Worm (Caenorhabditis elegans) whole organism, early embryonic: Measurements from ENCODE around the gene Y40A1A.3.
A peak's percentile ranks its signal among the peaks of the same experiment; 100 is the strongest.
"Not testable (repeated sequence)": the region's sequence is repeated elsewhere in the genome, so short reads cannot be mapped to it uniquely, and the experiment has no call there.

Experiments used
- B0310.2 ChIP-seq: sonication (generic microtip); optimal IDR thresholded peaks from 2 replicates; lab custom pipeline; 2016; ENCODE audit warnings: mild to moderate bottlenecking, missing genetic modification characterization, missing compliant biosample characterization
- F13C5.2 ChIP-seq: sonication (generic microtip); optimal IDR thresholded peaks from 2 replicates; lab custom pipeline; 2017; ENCODE audit warnings: mild to moderate bottlenecking, missing genetic modification characterization, inconsistent platforms, missing compliant biosample characterization
- aly-1 ChIP-seq: sonication (generic microtip); optimal IDR thresholded peaks from 2 replicates; lab custom pipeline; 2016; ENCODE audit warnings: missing genetic modification characterization, missing compliant biosample characterization
- ama-1 ChIP-seq: fragments of 150-350 bp; optimal IDR thresholded peaks from 2 replicates; lab custom pipeline; 2014
- ceh-13 ChIP-seq: fragments of 200-800 bp; sonication (Bioruptor generic); optimal IDR thresholded peaks from 2 replicates; lab custom pipeline; 2018; ENCODE audit warnings: mild to moderate bottlenecking, missing genetic modification characterization, missing compliant biosample characterization
- ceh-36 ChIP-seq: sonication (generic microtip); optimal IDR thresholded peaks from 2 replicates; lab custom pipeline; 2016; ENCODE audit warnings: missing genetic modification characterization, inconsistent platforms, missing compliant biosample characterization
- ets-7 ChIP-seq: sonication (generic microtip); optimal IDR thresholded peaks from 2 replicates; lab custom pipeline; 2016; ENCODE audit warnings: missing genotype, missing genetic modification characterization, missing compliant biosample characterization
- flt-1 ChIP-seq: fragments of 200-800 bp; sonication (Bioruptor generic); IDR thresholded peaks from 2 replicates; pipeline ENCODE4 v1.3.6; 2022; ENCODE audit warnings: missing genetic modification characterization, missing compliant biosample characterization
- hmbx-1 ChIP-seq: sonication (generic microtip); optimal IDR thresholded peaks from 2 replicates; lab custom pipeline; 2016; ENCODE audit warnings: mild to moderate bottlenecking, missing genetic modification characterization, missing compliant biosample characterization
- hmg-4 ChIP-seq: fragments of 200-800 bp; sonication (Bioruptor generic); optimal IDR thresholded peaks from 2 replicates; lab custom pipeline; 2018; ENCODE audit warnings: mild to moderate bottlenecking, missing genetic modification characterization, missing compliant biosample characterization
- hnd-1 ChIP-seq: sonication (generic microtip); optimal IDR thresholded peaks from 2 replicates; lab custom pipeline; 2016; ENCODE audit warnings: missing genetic modification characterization, missing compliant biosample characterization
- pes-1 ChIP-seq: fragments of 200-800 bp; sonication (Bioruptor generic); IDR thresholded peaks from 2 replicates; pipeline ENCODE4 v1.3.6; 2022; ENCODE audit warnings: missing genetic modification reagents, missing genetic modification characterization, missing compliant biosample characterization
- scrt-1 ChIP-seq: fragments of 200-800 bp; sonication (Bioruptor generic); IDR thresholded peaks from 2 replicates; pipeline ENCODE4 v1.3.6; 2022; ENCODE audit warnings: missing genetic modification characterization, missing compliant biosample characterization
- sea-1 ChIP-seq: fragments of 200-800 bp; sonication (Bioruptor generic); conservative IDR thresholded peaks from 2 replicates; pipeline ENCODE4 v1.3.6; 2022; ENCODE audit warnings: missing genetic modification characterization, missing compliant biosample characterization
- tbx-11 ChIP-seq: fragments of 200-800 bp; sonication (Bioruptor generic); IDR thresholded peaks from 2 replicates; pipeline ENCODE4 v1.3.6; 2022; ENCODE audit warnings: missing genetic modification characterization, missing compliant biosample characterization
- tbx-37 ChIP-seq: fragments of 200-800 bp; sonication (Bioruptor generic); conservative IDR thresholded peaks from 2 replicates; pipeline ENCODE4 v1.3.6; 2022; ENCODE audit warnings: missing genetic modification reagents, missing genetic modification characterization, missing compliant biosample characterization
- tra-4 ChIP-seq: sonication (generic microtip); optimal IDR thresholded peaks from 2 replicates; lab custom pipeline; 2017; ENCODE audit warnings: missing genetic modification characterization, missing compliant biosample characterization

Gene Y40A1A.3

DNA sequence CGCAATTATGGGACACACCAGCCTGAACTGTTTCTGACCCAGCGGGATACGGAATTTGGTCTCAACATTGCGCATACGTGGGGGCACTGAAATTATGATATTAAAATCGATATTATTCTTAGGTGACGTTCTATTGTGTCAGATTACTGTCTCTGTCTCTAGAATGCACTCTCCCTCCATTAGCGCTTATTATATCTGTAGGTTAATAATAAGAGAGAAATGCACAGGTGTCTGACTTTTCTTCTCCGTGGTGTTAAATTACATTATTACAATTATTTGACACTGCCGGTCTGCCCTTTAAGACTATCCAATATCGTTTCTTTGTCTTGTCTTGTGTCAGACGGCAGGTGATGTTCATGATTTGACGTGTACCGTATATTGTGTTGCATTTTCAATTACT is 44.8 kb upstream of the Y40A1A.3 start:
- TF ChIP-seq B0310.2 (tag; lab: Kevin White, UChicago) (no peak), tbx-11 (GFP tag; lab: Robert Waterston, UW) (peak; percentile 35; the same call in 1 of the 2 replicates)

DNA sequence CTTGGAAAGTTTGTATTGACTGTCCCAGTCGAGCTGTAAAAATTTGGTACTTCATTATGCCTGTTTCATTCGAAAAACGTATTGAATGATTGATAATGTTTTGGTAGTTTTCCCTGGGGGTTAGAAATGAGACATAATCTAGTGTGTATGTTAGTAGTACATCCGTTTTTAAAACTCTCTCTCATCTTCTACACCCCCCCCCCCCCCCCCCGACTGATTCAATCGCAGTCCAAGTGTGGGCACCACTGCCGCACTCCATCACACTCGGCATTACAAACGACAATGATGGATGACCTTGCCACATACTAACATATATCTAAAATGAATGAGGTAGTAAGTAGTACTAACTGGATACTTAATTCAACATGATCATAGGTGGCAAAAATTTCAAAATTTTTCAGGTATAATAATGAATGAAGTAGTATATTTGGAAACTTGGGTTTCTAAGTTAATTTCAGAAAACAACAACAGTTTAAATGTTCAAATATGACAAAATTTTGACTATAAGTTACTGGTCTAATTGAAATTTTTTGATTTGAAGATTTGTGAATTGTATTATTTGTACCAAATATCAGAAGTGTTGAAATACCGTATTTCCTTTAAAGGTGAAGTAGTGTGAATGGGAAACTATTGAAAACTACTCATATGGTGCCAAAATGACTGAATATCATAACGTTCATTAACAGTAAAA is 43.8 kb upstream of the Y40A1A.3 start:
- TF ChIP-seq ets-7 (no peak), scrt-1 (GFP tag; lab: Robert Waterston, UW) (no peak), pes-1 (0 out of 2 replicates have a peak, but pooled peaks have one; percentile 9), tbx-11 (GFP tag; lab: Robert Waterston, UW) (no peak), tbx-37 (GFP tag; lab: Robert Waterston, UW) (no peak), F13C5.2 (no peak), hnd-1 (no peak), aly-1 (no peak), hmg-4 (GFP tag; lab: Kevin White, UChicago) (peak; percentile 24)

DNA sequence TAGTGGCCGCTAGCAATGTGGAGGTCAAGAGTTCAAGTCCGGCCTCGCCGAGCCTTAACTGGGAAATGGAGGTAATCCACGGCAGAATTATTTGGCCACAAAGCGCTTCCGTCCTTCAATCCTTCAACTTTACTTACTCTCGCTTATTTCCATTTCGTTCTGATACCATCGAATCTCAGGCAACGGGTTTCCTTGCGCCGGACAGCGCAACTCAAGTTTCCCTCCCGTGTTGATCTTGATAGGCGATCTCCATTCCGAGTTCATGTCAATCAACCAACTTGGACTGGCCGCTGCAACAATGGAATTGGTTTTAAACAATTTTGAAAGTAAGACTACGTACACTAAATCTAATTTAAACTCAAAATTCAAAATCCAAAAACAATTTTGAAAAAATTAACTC is 43.0 kb upstream of the Y40A1A.3 start:
- TF ChIP-seq flt-1 (GFP tag; lab: Robert Waterston, UW) (no peak), pes-1 (peak; percentile 32; the same call in 1 of the 2 replicates), hnd-1 (no peak), scrt-1 (GFP tag; lab: Robert Waterston, UW) (no peak), tra-4 (no peak), ama-1 (no peak)

DNA sequence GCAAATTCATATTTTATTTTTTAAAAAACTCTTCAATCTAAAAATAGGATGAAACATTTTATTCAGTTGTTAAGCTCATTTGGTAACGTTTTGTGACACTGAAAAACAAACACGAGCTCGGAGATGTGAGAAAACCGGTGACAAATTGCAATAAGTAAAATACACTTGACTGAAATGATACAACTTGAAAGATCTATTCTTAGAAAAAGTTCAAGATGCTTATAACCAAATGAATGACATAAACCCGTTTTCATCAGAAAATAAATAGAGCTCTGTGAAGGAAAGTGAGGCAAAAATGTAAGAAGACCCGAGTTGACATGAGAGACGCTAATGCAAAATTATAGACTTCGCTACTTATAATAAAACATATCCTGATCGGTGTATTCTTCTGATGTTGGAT is 41.5 kb upstream of the Y40A1A.3 start, which contains the start of gene smex-2:
smex-2 (minus strand) TSS at position 101 of the 400 bp plus-strand sequence.
- no peak for TF ChIP-seq F13C5.2
- no peak for TF ChIP-seq hnd-1

DNA sequence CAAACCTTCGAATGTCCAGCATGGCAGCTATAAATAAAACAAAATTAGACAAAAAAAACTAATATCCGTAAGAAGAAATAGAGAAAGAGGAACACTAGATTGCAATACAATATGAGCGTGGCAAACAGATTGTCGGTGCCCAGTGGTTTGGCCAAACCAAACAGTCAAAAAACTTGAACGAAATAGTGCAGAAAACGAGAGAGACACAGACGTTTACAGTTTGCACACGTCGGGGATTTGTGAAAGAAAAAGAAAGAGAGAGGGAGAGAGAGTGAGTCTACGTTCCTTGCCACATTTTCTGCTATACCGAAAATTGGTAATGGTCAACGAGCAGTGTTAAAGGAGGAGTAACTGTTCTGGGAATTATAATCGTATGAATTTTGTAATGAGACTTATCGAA is 37.3 kb upstream of the Y40A1A.3 start, which contains the start of gene ergi-1:
ergi-1 (minus strand) TSS at position 101 of the 400 bp plus-strand sequence.
- TF ChIP-seq aly-1: no peak
- TF ChIP-seq F13C5.2: no peak
- no peak for TF ChIP-seq ama-1
- no peak for TF ChIP-seq B0310.2 (tag; lab: Kevin White, UChicago)
- no peak for TF ChIP-seq pes-1
- no peak for TF ChIP-seq ets-7
- no peak for TF ChIP-seq hmbx-1 (tag; lab: Kevin White, UChicago)
- TF ChIP-seq hmg-4 (GFP tag; lab: Kevin White, UChicago): no peak
- TF ChIP-seq ceh-13 (GFP tag; lab: Kevin White, UChicago): no peak
- TF ChIP-seq sea-1 (GFP tag; lab: Robert Waterston, UW): no peak
- TF ChIP-seq tbx-11 (GFP tag; lab: Robert Waterston, UW): no peak
- TF ChIP-seq ceh-36: no peak
- TF ChIP-seq hnd-1: no peak
- TF ChIP-seq tra-4: no peak
- no peak for TF ChIP-seq tbx-37 (GFP tag; lab: Robert Waterston, UW)
- TF ChIP-seq flt-1 (GFP tag; lab: Robert Waterston, UW): no peak
- no peak for TF ChIP-seq scrt-1 (GFP tag; lab: Robert Waterston, UW)

DNA sequence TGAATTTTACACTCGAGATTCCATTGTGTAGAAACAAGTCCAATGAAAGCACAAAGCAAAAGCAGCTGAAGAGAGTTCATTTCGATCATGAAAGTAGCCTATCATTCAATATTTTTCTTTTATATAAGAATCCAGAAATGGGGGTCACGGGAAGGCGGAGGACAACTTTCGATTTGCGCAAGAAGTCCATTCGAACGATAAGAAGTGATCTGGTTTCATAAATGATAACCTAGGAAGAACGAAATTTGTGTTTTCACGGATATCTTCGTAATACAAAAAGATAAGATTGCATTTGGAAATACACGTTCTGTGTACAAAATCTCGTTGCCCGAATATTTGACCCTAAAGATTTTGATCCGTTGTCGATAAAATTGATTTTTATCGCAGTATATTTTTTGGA is 33.6 kb upstream of the Y40A1A.3 start, which contains the start of gene Y102A11A.5:
Y102A11A.5 (minus strand) TSS at position 175 of the 400 bp plus-strand sequence.
- TF ChIP-seq ceh-13 (GFP tag; lab: Kevin White, UChicago): no peak
- no peak for TF ChIP-seq hmg-4 (GFP tag; lab: Kevin White, UChicago)
- TF ChIP-seq scrt-1 (GFP tag; lab: Robert Waterston, UW): no peak
- TF ChIP-seq pes-1: no peak
- no peak for TF ChIP-seq hmbx-1 (tag; lab: Kevin White, UChicago)
- no peak for TF ChIP-seq tra-4

DNA sequence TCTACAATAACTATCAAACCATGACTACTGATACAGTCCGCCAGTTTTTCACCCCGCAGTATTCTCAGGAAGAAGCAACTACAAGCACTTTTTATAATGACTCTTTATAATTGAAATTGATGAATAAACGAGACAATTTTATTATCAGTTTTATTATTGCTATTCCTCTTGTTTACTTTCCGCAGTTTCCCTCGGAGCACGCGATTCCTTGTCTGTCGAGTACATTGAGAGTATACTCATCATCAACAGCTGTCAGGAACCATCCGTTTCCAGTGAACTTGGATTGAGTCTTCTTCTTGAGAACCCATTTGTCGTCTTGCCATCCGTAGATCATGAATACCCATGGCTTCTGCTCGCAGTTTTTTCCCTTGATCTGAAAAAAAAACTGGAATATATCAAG is 33.0 kb upstream of the Y40A1A.3 start:
- TF ChIP-seq B0310.2 (tag; lab: Kevin White, UChicago): no peak
- no peak for TF ChIP-seq ceh-36
- TF ChIP-seq tbx-11 (GFP tag; lab: Robert Waterston, UW): no peak
- TF ChIP-seq sea-1 (GFP tag; lab: Robert Waterston, UW): no peak
- TF ChIP-seq F13C5.2: no peak
- TF ChIP-seq scrt-1 (GFP tag; lab: Robert Waterston, UW): no peak
- no peak for TF ChIP-seq ets-7
- no peak for TF ChIP-seq tra-4
- no peak for TF ChIP-seq ama-1
- no peak for TF ChIP-seq flt-1 (GFP tag; lab: Robert Waterston, UW)
- no peak for TF ChIP-seq tbx-37 (GFP tag; lab: Robert Waterston, UW)
- no peak for TF ChIP-seq ceh-13 (GFP tag; lab: Kevin White, UChicago)
- no peak for TF ChIP-seq hmbx-1 (tag; lab: Kevin White, UChicago)
- TF ChIP-seq pes-1: no peak
- no peak for TF ChIP-seq hmg-4 (GFP tag; lab: Kevin White, UChicago)
- TF ChIP-seq hnd-1: no peak

DNA sequence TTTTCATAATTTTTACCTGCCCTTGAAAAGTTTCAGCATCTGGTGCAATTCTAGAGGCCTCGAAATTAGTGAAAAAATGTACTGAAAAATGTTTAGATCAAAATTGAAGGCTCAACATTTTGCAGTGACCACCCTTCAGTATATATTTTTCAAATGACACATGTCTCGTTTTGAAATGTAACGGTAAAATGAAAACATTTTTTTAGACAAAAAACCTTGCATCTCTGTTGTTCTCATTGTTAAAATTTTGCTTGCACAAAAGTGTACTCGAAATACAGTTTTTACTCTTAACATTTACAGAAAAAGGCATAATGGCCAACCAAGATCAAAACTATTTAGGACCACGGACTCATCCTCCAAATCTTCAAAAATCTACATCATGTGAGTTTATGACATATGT is 28.5 kb upstream of the Y40A1A.3 start, which contains the start of gene Y102A11A.2:
Y102A11A.2 (plus strand) TSS at position 301 of the 400 bp plus-strand sequence.
- TF ChIP-seq F13C5.2; sea-1 (GFP tag; lab: Robert Waterston, UW); pes-1: not testable (repeated sequence)

DNA sequence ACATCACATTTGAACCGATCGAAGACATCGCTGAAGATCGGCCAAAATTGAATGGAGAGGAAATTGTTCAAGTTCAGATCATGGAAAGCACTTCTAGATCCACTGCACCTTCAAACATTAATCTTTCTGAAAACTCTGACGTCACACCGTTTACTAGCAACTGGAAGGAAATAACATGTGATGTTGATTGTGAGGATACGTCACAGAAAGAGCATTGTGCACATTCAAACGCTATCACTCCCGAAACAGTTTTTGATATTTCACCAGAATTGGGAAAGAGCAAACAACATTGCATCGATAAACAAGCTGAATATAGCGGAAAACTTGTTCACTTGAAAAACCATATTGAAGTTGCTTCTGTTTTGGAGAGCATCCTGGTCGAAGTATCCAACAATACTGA is 23.7 kb upstream of the Y40A1A.3 start:
- TF ChIP-seq B0310.2 (tag; lab: Kevin White, UChicago): no peak
